Worm (Caenorhabditis elegans) whole organism, L4 larva: ENCODE data around the gene K01F9.2.

Experiments
- D1046.2 ChIP-seq: fragments of 200-800 bp; sonication (Bioruptor generic); IDR thresholded peaks from 2 replicates; pipeline ENCODE4 v1.3.6; 2022; ENCODE audit warnings: missing genetic modification characterization, missing compliant biosample characterization
- F10B5.3 ChIP-seq: sonication (generic microtip); optimal IDR thresholded peaks from 2 replicates; lab custom pipeline; 2016; ENCODE audit warnings: mild to moderate bottlenecking, missing genetic modification characterization, missing compliant biosample characterization
- F37D6.2 ChIP-seq: sonication (generic microtip); optimal IDR thresholded peaks from 2 replicates; lab custom pipeline; 2016; ENCODE audit warnings: mild to moderate bottlenecking, missing genetic modification characterization, missing compliant biosample characterization
- F49E8.2 ChIP-seq: sonication (generic microtip); optimal IDR thresholded peaks from 2 replicates; lab custom pipeline; 2016; ENCODE audit warnings: missing compliant biosample characterization, mild to moderate bottlenecking, missing genetic modification characterization, borderline replicate concordance
- T20F7.1 ChIP-seq: fragments of 200-800 bp; sonication (Bioruptor generic); optimal IDR thresholded peaks from 2 replicates; lab custom pipeline; 2018; ENCODE audit warnings: mild to moderate bottlenecking, missing genetic modification characterization, missing compliant biosample characterization
- T26A8.4 ChIP-seq: fragments of 200-800 bp; sonication (Bioruptor generic); IDR thresholded peaks from 2 replicates; pipeline ENCODE4 v1.3.6; 2022; ENCODE audit warnings: missing genetic modification characterization, missing compliant biosample characterization
- Y48G9A.11 ChIP-seq: fragments of 200-800 bp; sonication (Bioruptor generic); IDR thresholded peaks from 2 replicates; pipeline ENCODE4 v1.3.6; 2022; ENCODE audit warnings: missing genetic modification reagents, missing genetic modification characterization, missing compliant biosample characterization
- ZK546.5 ChIP-seq, 2 experiments: sonication (generic microtip); optimal IDR thresholded peaks; 2 replicates each; lab custom pipeline; 2017; ENCODE audit warnings: missing biosample characterization in 2 of 2, missing genetic modification characterization in 2 of 2
- aha-1 ChIP-seq: fragments of 150-350 bp; peaks from one replicate; lab custom pipeline; 2014; ENCODE audit warnings: missing biosample characterization, missing genetic modification characterization
- ama-1 ChIP-seq: fragments of 150-350 bp; optimal IDR thresholded peaks from 2 replicates; lab custom pipeline; 2014; ENCODE audit warnings: inconsistent platforms, mixed read lengths
- ceh-20 ChIP-seq: fragments of 200-800 bp; sonication (Bioruptor generic); IDR thresholded peaks from 2 replicates; pipeline ENCODE4 v1.3.6; 2022; ENCODE audit warnings: missing genetic modification reagents, missing genetic modification characterization, missing compliant biosample characterization
- ceh-62 ChIP-seq: sonication (generic microtip); optimal IDR thresholded peaks from 2 replicates; lab custom pipeline; 2017; ENCODE audit warnings: missing biosample characterization, missing genetic modification characterization
- ceh-82 ChIP-seq: sonication (generic microtip); optimal IDR thresholded peaks from 2 replicates; lab custom pipeline; 2017; ENCODE audit warnings: missing biosample characterization, missing genetic modification characterization
- daf-8 ChIP-seq: fragments of 200-800 bp; sonication (Bioruptor generic); IDR thresholded peaks from 2 replicates; pipeline ENCODE4 v1.3.6; 2022; ENCODE audit warnings: missing genetic modification characterization, missing compliant biosample characterization
- dmd-6 ChIP-seq: fragments of 200-800 bp; sonication (Bioruptor generic); IDR thresholded peaks from 2 replicates; pipeline ENCODE4 v1.3.6; 2022; ENCODE audit warnings: missing genetic modification reagents, missing genetic modification characterization, missing compliant biosample characterization
- dmd-9 ChIP-seq: fragments of 200-800 bp; sonication (Bioruptor generic); IDR thresholded peaks from 2 replicates; pipeline ENCODE4 v1.3.6; 2022; ENCODE audit warnings: missing genetic modification reagents, missing genetic modification characterization, missing compliant biosample characterization
- duxl-1 ChIP-seq: sonication (generic microtip); optimal IDR thresholded peaks from 2 replicates; lab custom pipeline; 2016; ENCODE audit warnings: mild to moderate bottlenecking, missing genetic modification characterization, moderate library complexity, missing compliant biosample characterization; ENCODE audit not compliant: poor library complexity
- dve-1 ChIP-seq: sonication (generic microtip); optimal IDR thresholded peaks from 2 replicates; lab custom pipeline; 2017; ENCODE audit warnings: antibody characterized with exemption, mild to moderate bottlenecking, missing genetic modification characterization, missing compliant biosample characterization; ENCODE audit not compliant: insufficient read depth
- egl-43 ChIP-seq: fragments of 200-800 bp; sonication (Bioruptor generic); IDR thresholded peaks from 2 replicates; pipeline ENCODE4 v1.3.6; 2022; ENCODE audit warnings: missing genetic modification reagents, missing genetic modification characterization, missing compliant biosample characterization
- fkh-10 ChIP-seq: fragments of 150-350 bp; optimal IDR thresholded peaks from 2 replicates; lab custom pipeline; 2014; ENCODE audit warnings: missing biosample characterization, missing genetic modification reagents, missing genetic modification characterization
- hif-1 ChIP-seq, 2 experiments: sonication (generic microtip); optimal IDR thresholded peaks; 2 replicates each; lab custom pipeline; 2016 to 2017; ENCODE audit warnings: missing compliant biosample characterization in 2 of 2, missing genetic modification characterization in 2 of 2, missing genetic modification reagents in 2 of 2, missing genotype in 2 of 2, mild to moderate bottlenecking in 1 of 2
- hlh-11 ChIP-seq: fragments of 200-800 bp; sonication (Bioruptor generic); optimal IDR thresholded peaks from 2 replicates; lab custom pipeline; 2018; ENCODE audit warnings: mild to moderate bottlenecking, missing genetic modification characterization, missing compliant biosample characterization
- hmg-1.1 ChIP-seq: fragments of 200-800 bp; sonication (Bioruptor generic); IDR thresholded peaks from 2 replicates; pipeline ENCODE4 v1.3.6; 2022; ENCODE audit warnings: missing genetic modification reagents, missing genetic modification characterization, missing compliant biosample characterization
- lin-15B ChIP-seq: fragments of 150-350 bp; sonication (generic microtip); optimal IDR thresholded peaks from 3 replicates; lab custom pipeline; 2014; ENCODE audit warnings: missing biosample characterization, missing genetic modification characterization
- lin-38 ChIP-seq: fragments of 200-800 bp; sonication (Bioruptor generic); IDR thresholded peaks from 2 replicates; pipeline ENCODE4 v1.3.6; 2022; ENCODE audit warnings: missing genetic modification reagents, missing genetic modification characterization, missing compliant biosample characterization
- mes-2 ChIP-seq: sonication (generic microtip); optimal IDR thresholded peaks from 2 replicates; lab custom pipeline; 2016; ENCODE audit warnings: missing genotype, mild to moderate bottlenecking, missing genetic modification characterization, missing compliant biosample characterization; ENCODE audit not compliant: poor library complexity, severe bottlenecking
- mxl-2 ChIP-seq: fragments of 200-800 bp; sonication (Bioruptor generic); conservative IDR thresholded peaks from 2 replicates; pipeline ENCODE4 v1.3.6; 2022; ENCODE audit warnings: missing genetic modification reagents, missing genetic modification characterization, missing compliant biosample characterization
- nhr-102 ChIP-seq: sonication (generic microtip); optimal IDR thresholded peaks from 2 replicates; lab custom pipeline; 2016; ENCODE audit warnings: mild to moderate bottlenecking, missing genetic modification characterization, moderate library complexity, missing compliant biosample characterization
- nhr-11 ChIP-seq: fragments of 150-350 bp; optimal IDR thresholded peaks from 2 replicates; lab custom pipeline; 2014; ENCODE audit warnings: missing biosample characterization, missing genetic modification characterization
- nhr-237 ChIP-seq: sonication (generic microtip); optimal IDR thresholded peaks from 2 replicates; lab custom pipeline; 2017; ENCODE audit warnings: missing biosample characterization, missing genetic modification characterization
- nhr-25 ChIP-seq: sonication (generic microtip); optimal IDR thresholded peaks from 2 replicates; lab custom pipeline; 2017; ENCODE audit warnings: missing genetic modification characterization, mild to moderate bottlenecking, missing compliant biosample characterization, antibody characterized with exemption, moderate library complexity, borderline replicate concordance; ENCODE audit not compliant: insufficient read depth
- nhr-28 ChIP-seq: fragments of 150-350 bp; optimal IDR thresholded peaks from 2 replicates; lab custom pipeline; 2014; ENCODE audit warnings: missing biosample characterization, missing genetic modification characterization
- nhr-41 ChIP-seq: fragments of 200-800 bp; sonication (Bioruptor generic); IDR thresholded peaks from 2 replicates; pipeline ENCODE4 v1.3.6; 2022; ENCODE audit warnings: missing genetic modification reagents, missing genetic modification characterization, missing compliant biosample characterization
- nhr-42 ChIP-seq: fragments of 200-800 bp; sonication (Bioruptor generic); IDR thresholded peaks from 2 replicates; pipeline ENCODE4 v1.3.6; 2022; ENCODE audit warnings: missing genetic modification characterization, missing compliant biosample characterization
- nhr-48 ChIP-seq: sonication (generic microtip); optimal IDR thresholded peaks from 2 replicates; lab custom pipeline; 2016; ENCODE audit warnings: mild to moderate bottlenecking, missing genetic modification characterization, missing compliant biosample characterization
- nhr-77 ChIP-seq: fragments of 150-350 bp; optimal IDR thresholded peaks from 2 replicates; lab custom pipeline; 2014; ENCODE audit warnings: missing biosample characterization, missing genetic modification characterization
- php-3 ChIP-seq: fragments of 200-800 bp; sonication (Bioruptor generic); IDR thresholded peaks from 2 replicates; pipeline ENCODE4 v1.3.6; 2022; ENCODE audit warnings: missing genetic modification reagents, missing genetic modification characterization, missing compliant biosample characterization
- rbr-2 ChIP-seq: sonication (generic microtip); optimal IDR thresholded peaks from 2 replicates; lab custom pipeline; 2016; ENCODE audit warnings: missing genotype, missing genetic modification characterization, missing compliant biosample characterization
- skn-1 ChIP-seq: fragments of 150-350 bp; optimal IDR thresholded peaks from 2 replicates; lab custom pipeline; 2014; ENCODE audit warnings: missing biosample characterization, missing genetic modification characterization
- spr-3 ChIP-seq: fragments of 200-800 bp; sonication (Bioruptor generic); optimal IDR thresholded peaks from 2 replicates; lab custom pipeline; 2018; ENCODE audit warnings: mild to moderate bottlenecking, missing genetic modification characterization, missing compliant biosample characterization
- tag-97 ChIP-seq: fragments of 200-800 bp; sonication (Bioruptor generic); IDR thresholded peaks from 2 replicates; pipeline ENCODE4 v1.3.6; 2022; ENCODE audit warnings: missing genetic modification characterization, missing compliant biosample characterization
- unc-130 ChIP-seq: sonication (generic microtip); optimal IDR thresholded peaks from 2 replicates; lab custom pipeline; 2016; ENCODE audit warnings: missing genetic modification reagents, missing genetic modification characterization, missing compliant biosample characterization
- unc-39 ChIP-seq: sonication (generic microtip); optimal IDR thresholded peaks from 2 replicates; lab custom pipeline; 2017; ENCODE audit warnings: missing biosample characterization, missing genetic modification characterization
- ztf-11 ChIP-seq: fragments of 150-350 bp; optimal IDR thresholded peaks from 2 replicates; lab custom pipeline; 2014; ENCODE audit warnings: missing biosample characterization, missing genetic modification characterization
- ztf-7 ChIP-seq: fragments of 150-350 bp; optimal IDR thresholded peaks from 2 replicates; lab custom pipeline; 2014; ENCODE audit warnings: missing biosample characterization, missing genetic modification characterization

The K01F9.2 gene

ce11 chrIII:8904044-8904443 lies 27.1 kb upstream of the K01F9.2 start, which contains the start of gene lin-9 (continued):
- TF ChIP-seq T26A8.4 (GFP tag; lab: Robert Waterston, UW), result peak; percentile 98
- TF ChIP-seq unc-130, result peak; percentile 81
- TF ChIP-seq ztf-11 (tag; lab: Kevin White, UChicago), result no peak
- TF ChIP-seq F10B5.3 (tag; lab: Kevin White, UChicago), result peak; percentile 90
- peak; percentile 96 for TF ChIP-seq nhr-11 (tag; lab: Kevin White, UChicago)
- peak; percentile 94 for TF ChIP-seq duxl-1
- TF ChIP-seq daf-8 (GFP tag; lab: Robert Waterston, UW), result no peak
- TF ChIP-seq tag-97 (GFP tag; lab: Robert Waterston, UW), result no peak
- peak; percentile 83 for TF ChIP-seq lin-15B (tag; lab: Kevin White, UChicago)
- peak; percentile 97 for TF ChIP-seq fkh-10
- no peak for TF ChIP-seq unc-39 (tag; lab: Kevin White, UChicago)
- peak; percentile 93 for TF ChIP-seq egl-43 (GFP tag; lab: Robert Waterston, UW)
- TF ChIP-seq T20F7.1 (GFP tag; lab: Kevin White, UChicago), result peak; percentile 91
- no peak for TF ChIP-seq nhr-41 (GFP tag; lab: Robert Waterston, UW)
- no peak for TF ChIP-seq ceh-82 (tag; lab: Kevin White, UChicago)
- TF ChIP-seq ztf-7 (tag; lab: Kevin White, UChicago), result peak; percentile 83
- TF ChIP-seq, all 104 proteins: peak for 72

- no peak for TF ChIP-seq ZK546.5 (tag; optimal IDR thresholded peaks at IDR 0.05; lab: Kevin White, UChicago)
- no peak for TF ChIP-seq nhr-237 (tag; lab: Kevin White, UChicago)
- no peak for TF ChIP-seq nhr-77
- peak; percentile 69 for TF ChIP-seq aha-1
These were observed 26.3 kb upstream of the K01F9.2 start for ce11 chrIII:8903263-8903662.

ce11 chrIII:8901078-8901477 lies 24.1 kb upstream of the K01F9.2 start:
- TF ChIP-seq mes-2 (tag; lab: Kevin White, UChicago) (peak; percentile 16), T26A8.4 (GFP tag; lab: Robert Waterston, UW) (0 out of 2 replicates have a peak, but pooled peaks have one; percentile 28), ceh-20 (GFP tag; lab: Robert Waterston, UW) (peak; percentile 19; the same call in 1 of the 2 replicates), hlh-11 (tag; lab: Kevin White, UChicago) (peak; percentile 39), nhr-102 (tag; lab: Kevin White, UChicago) (peak; percentile 28), php-3 (GFP tag; lab: Robert Waterston, UW) (peak; percentile 34; the same call in 1 of the 2 replicates), rbr-2 (peak; percentile 13), dve-1 (tag; lab: Kevin White, UChicago) (peak; percentile 16), D1046.2 (GFP tag; lab: Robert Waterston, UW) (0 out of 2 replicates have a peak, but pooled peaks have one; percentile 11), dmd-6 (GFP tag; lab: Robert Waterston, UW) (peak; percentile 9; the same call in 1 of the 2 replicates), dmd-9 (GFP tag; lab: Robert Waterston, UW) (0 out of 2 replicates have a peak, but pooled peaks have one; percentile 47), hmg-1.1 (GFP tag; lab: Robert Waterston, UW) (0 out of 2 replicates have a peak, but pooled peaks have one; percentile 18), nhr-48 (tag; lab: Kevin White, UChicago) (peak; percentile 23), lin-38 (GFP tag; lab: Robert Waterston, UW) (peak; percentile 47)
- TF ChIP-seq, all 104 proteins: peak for 14; not testable (repeated sequence) for 90

- TF ChIP-seq nhr-25 (tag; lab: Kevin White, UChicago) (no peak), mes-2 (tag; lab: Kevin White, UChicago) (peak; percentile 60), tag-97 (GFP tag; lab: Robert Waterston, UW) (no peak), mxl-2 (GFP tag; lab: Robert Waterston, UW) (no peak), Y48G9A.11 (GFP tag; lab: Robert Waterston, UW) (peak; percentile 76), nhr-77 (no peak), skn-1 (tag; lab: Kevin White, UChicago) (no peak), hif-1 (tag; optimal IDR thresholded peaks at IDR 0.05; lab: Kevin White, UChicago) (peak in 1 of 2 experiments; percentile 8), duxl-1 (no peak), ama-1 (lab: Kevin White, UChicago) (peak; percentile 19), dve-1 (tag; lab: Kevin White, UChicago) (peak; percentile 6), F49E8.2 (tag; lab: Kevin White, UChicago) (peak; percentile 10), spr-3 (GFP tag; lab: Kevin White, UChicago) (no peak), ceh-62 (tag; lab: Kevin White, UChicago) (no peak), F37D6.2 (peak; percentile 17), rbr-2 (no peak), php-3 (GFP tag; lab: Robert Waterston, UW) (no peak), nhr-42 (no peak), lin-15B (tag; lab: Kevin White, UChicago) (no peak), nhr-28 (tag; lab: Kevin White, UChicago) (no peak)
These were observed 22.8 kb upstream of the K01F9.2 start for ce11 chrIII:8899767-8900166.
